Worm (Caenorhabditis elegans) whole organism, L2 larva: ENCODE results near the gene col-8.

Experiments
- Y55F3AM.14 ChIP-seq: fragments of 200-800 bp; sonication (Bioruptor generic); optimal IDR thresholded peaks from 2 replicates; lab custom pipeline; 2018; ENCODE audit warnings: mild to moderate bottlenecking, missing genetic modification characterization, missing compliant biosample characterization
- ZK546.5 ChIP-seq: sonication (generic microtip); optimal IDR thresholded peaks from 2 replicates; lab custom pipeline; 2017; ENCODE audit warnings: missing biosample characterization, missing genetic modification characterization
- ceh-82 ChIP-seq: fragments of 150-350 bp; optimal IDR thresholded peaks from 2 replicates; lab custom pipeline; 2014; ENCODE audit warnings: missing biosample characterization, missing genetic modification characterization
- crh-2 ChIP-seq: sonication (generic microtip); optimal IDR thresholded peaks from 2 replicates; lab custom pipeline; 2017; ENCODE audit warnings: missing biosample characterization, missing genetic modification characterization
- gmeb-1 ChIP-seq: fragments of 150-350 bp; optimal IDR thresholded peaks from 2 replicates; lab custom pipeline; 2014; ENCODE audit warnings: missing biosample characterization, missing genetic modification characterization
- lin-11 ChIP-seq: fragments of 150-350 bp; sonication (generic microtip); optimal IDR thresholded peaks from 2 replicates; lab custom pipeline; 2014; ENCODE audit warnings: missing biosample characterization, missing genetic modification characterization, inconsistent platforms, mixed read lengths
- lin-13 ChIP-seq: fragments of 150-350 bp; optimal IDR thresholded peaks from 2 replicates; lab custom pipeline; 2014; ENCODE audit warnings: missing biosample characterization, missing genetic modification reagents, missing genetic modification characterization
- lin-39 ChIP-seq: fragments of 150-350 bp; optimal IDR thresholded peaks from 2 replicates; lab custom pipeline; 2014; ENCODE audit warnings: missing biosample characterization, missing genetic modification reagents, missing genetic modification characterization
- lsy-2 ChIP-seq, 2 experiments: fragments of 150-350 bp in 1 of 2; sonication (generic microtip) in 1 of 2; optimal IDR thresholded peaks; 2 replicates each; lab custom pipeline; 2014 to 2017; ENCODE audit warnings: missing biosample characterization in 2 of 2, missing genetic modification characterization in 2 of 2
- mdl-1 ChIP-seq, 2 experiments: fragments of 150-350 bp in 1 of 2; sonication (generic microtip) in 1 of 2; optimal IDR thresholded peaks; 2 replicates each; lab custom pipeline; 2017; ENCODE audit warnings: missing biosample characterization in 2 of 2, missing genetic modification characterization in 2 of 2
- nhr-129 ChIP-seq: fragments of 150-350 bp; optimal IDR thresholded peaks from 2 replicates; lab custom pipeline; 2014; ENCODE audit warnings: missing biosample characterization, missing genetic modification characterization
- nhr-21 ChIP-seq: fragments of 150-350 bp; optimal IDR thresholded peaks from 2 replicates; lab custom pipeline; 2014; ENCODE audit warnings: missing biosample characterization, missing genetic modification characterization
- nhr-23 ChIP-seq: fragments of 150-350 bp; optimal IDR thresholded peaks from 2 replicates; lab custom pipeline; 2014; ENCODE audit warnings: missing biosample characterization, missing genetic modification reagents, missing genetic modification characterization
- nhr-237 ChIP-seq: fragments of 150-350 bp; optimal IDR thresholded peaks from 2 replicates; lab custom pipeline; 2014; ENCODE audit warnings: missing biosample characterization, missing genetic modification characterization
- nhr-6 ChIP-seq: fragments of 150-350 bp; optimal IDR thresholded peaks from 2 replicates; lab custom pipeline; 2014; ENCODE audit warnings: missing biosample characterization, missing genetic modification characterization
- nhr-77 ChIP-seq: fragments of 150-350 bp; optimal IDR thresholded peaks from 2 replicates; lab custom pipeline; 2014; ENCODE audit warnings: missing biosample characterization, missing genetic modification characterization
- sem-4 ChIP-seq: fragments of 150-350 bp; optimal IDR thresholded peaks from 2 replicates; lab custom pipeline; 2014; ENCODE audit warnings: missing biosample characterization, missing genetic modification reagents, missing genetic modification characterization
- skn-1 ChIP-seq: sonication (generic microtip); optimal IDR thresholded peaks from 2 replicates; lab custom pipeline; 2017; ENCODE audit warnings: missing biosample characterization, missing genetic modification characterization
- sma-9 ChIP-seq, 2 experiments: fragments of 150-350 bp in 1 of 2; sonication (generic microtip) in 1 of 2; optimal IDR thresholded peaks; 2 replicates each; lab custom pipeline; 2014 to 2016; ENCODE audit warnings: missing genetic modification characterization in 2 of 2, mild to moderate bottlenecking in 1 of 2, missing biosample characterization in 1 of 2, missing compliant biosample characterization in 1 of 2, missing genetic modification reagents in 1 of 2, moderate library complexity in 1 of 2
- unc-39 ChIP-seq: fragments of 150-350 bp; optimal IDR thresholded peaks from 2 replicates; lab custom pipeline; 2014; ENCODE audit warnings: missing biosample characterization, missing genetic modification characterization
- unc-55 ChIP-seq: fragments of 150-350 bp; sonication (generic microtip); optimal IDR thresholded peaks from 3 replicates; lab custom pipeline; 2014; ENCODE audit warnings: missing biosample characterization, missing genetic modification reagents, missing genetic modification characterization
- zag-1 ChIP-seq: fragments of 150-350 bp; optimal IDR thresholded peaks from 2 replicates; lab custom pipeline; 2014; ENCODE audit warnings: missing biosample characterization, missing genetic modification characterization

col-8 gene

ce11 chrIII:6971662-6972284 lies 48.6 kb downstream of the col-8 start, which contains the start of the genes eef-1A.1 and rfc-4 (continued):
- peak; percentile 98 for TF ChIP-seq crh-2 (tag; lab: Kevin White, UChicago)
- peak; percentile 93 for TF ChIP-seq sma-9 (GFP tag; optimal IDR thresholded peaks at IDR 0.05; lab: Kevin White, UChicago)
- no peak for TF ChIP-seq sma-9 (tag; optimal IDR thresholded peaks at IDR 0.05; lab: Kevin White, UChicago)
- TF ChIP-seq, all 48 proteins: peak for 34

ce11 chrIII:6970744-6971143 lies 49.7 kb downstream of the col-8 start:
- TF ChIP-seq unc-39 (tag; lab: Kevin White, UChicago) (no peak), sem-4 (tag; lab: Kevin White, UChicago) (no peak), skn-1 (tag; lab: Kevin White, UChicago) (no peak), nhr-129 (tag; lab: Kevin White, UChicago) (no peak), lin-11 (tag; lab: Kevin White, UChicago) (no peak), ZK546.5 (tag; lab: Kevin White, UChicago) (no peak), nhr-77 (tag; lab: Kevin White, UChicago) (no peak), gmeb-1 (tag; lab: Kevin White, UChicago) (no peak), lin-13 (GFP tag; lab: Kevin White, UChicago) (no peak), nhr-237 (no peak), ceh-82 (tag; lab: Kevin White, UChicago) (no peak), zag-1 (no peak), mdl-1 (tag; optimal IDR thresholded peaks at IDR 0.05; lab: Kevin White, UChicago) (no peak), nhr-6 (tag; lab: Kevin White, UChicago) (no peak)

ce11 chrIII:6969781-6970342 lies 50.5 kb downstream of the col-8 start:
- peak in 1 of 2 experiments; percentile 2 for TF ChIP-seq lsy-2 (tag; optimal IDR thresholded peaks at IDR 0.05; lab: Kevin White, UChicago)
- peak; percentile 20 for TF ChIP-seq Y55F3AM.14 (GFP tag; lab: Kevin White, UChicago)
- TF ChIP-seq lin-39 = no peak
- no peak for TF ChIP-seq unc-55
- no peak for TF ChIP-seq nhr-23 (tag; lab: Kevin White, UChicago)
- TF ChIP-seq nhr-21 (tag; lab: Kevin White, UChicago) = peak; percentile 6
